Worm (Caenorhabditis elegans): Measurements from ENCODE around the gene fip-5.

The fip-5 gene

DNA sequence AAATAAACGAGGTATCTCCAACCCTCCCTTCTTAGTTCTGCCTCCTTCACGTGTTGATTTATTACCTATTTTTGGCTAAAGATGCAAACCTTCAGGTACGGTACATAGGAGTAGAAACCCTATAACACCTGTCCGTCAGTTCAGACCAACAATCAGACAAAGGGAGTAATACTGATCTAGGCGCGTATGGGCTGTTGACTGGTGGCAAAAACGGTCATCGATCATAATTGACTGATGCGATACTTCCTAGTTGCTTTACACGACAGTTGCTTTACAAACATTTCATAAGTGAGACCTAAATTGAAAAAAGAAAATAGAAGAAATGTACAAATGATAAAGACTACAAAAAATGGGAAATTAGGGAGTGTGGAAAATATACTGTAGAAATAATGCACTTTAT lies 47.6 kb downstream of the fip-5 start:
- TF ChIP-seq aha-1 (tag) (peak; percentile 90), nhr-28 (tag; optimal IDR thresholded peaks at IDR 0.05) (peak; percentile 21), daf-19 (GFP tag; conservative IDR thresholded peaks at IDR 0.05) (no peak)
